Worm (Caenorhabditis elegans): ENCODE data around the gene Y59H11AR.4.

- TF ChIP-seq dao-5 (tag; optimal IDR thresholded peaks at IDR 0.05), result no peak
- no peak for TF ChIP-seq W03F9.2 (tag; optimal IDR thresholded peaks at IDR 0.05)
- no peak for TF ChIP-seq him-1 (tag; optimal IDR thresholded peaks at IDR 0.05)
Observed at ce11 chrIV:8648502-8648901, 47.9 kb upstream of the Y59H11AR.4 start, which contains the start of gene cyp-33E1.

Data from whole organism, L4/young adult.